Worm (Caenorhabditis elegans): ENCODE measurements around the gene R10E11.9.

The R10E11.9 gene

ce11 chrIII:9825073-9825828 lies 31.8 kb upstream of the R10E11.9 start, which contains the start of gene ZK632.9:
ZK632.9 (minus strand) TSS chrIII:9825432.
- no peak for TF ChIP-seq sptf-1 (tag; optimal IDR thresholded peaks at IDR 0.05)
- TF ChIP-seq blmp-1 (tag; optimal IDR thresholded peaks at IDR 0.05), result no peak
- TF ChIP-seq nhr-12 (tag; optimal IDR thresholded peaks at IDR 0.05), result no peak
- no peak for TF ChIP-seq ztf-11 (tag; optimal IDR thresholded peaks at IDR 0.05)
- TF ChIP-seq elt-3 (tag; optimal IDR thresholded peaks at IDR 0.05), result no peak
- TF ChIP-seq bed-3 (GFP tag; optimal IDR thresholded peaks at IDR 0.05), result no peak
- no peak for TF ChIP-seq sem-2 (GFP tag; optimal IDR thresholded peaks at IDR 0.05)
- no peak for TF ChIP-seq ceh-43 (GFP tag; optimal IDR thresholded peaks at IDR 0.05)
- no peak for TF ChIP-seq M03D4.4 (tag; optimal IDR thresholded peaks at IDR 0.05)
- TF ChIP-seq snpc-4 (tag; optimal IDR thresholded peaks at IDR 0.05), result no peak
- TF ChIP-seq ces-1 (GFP tag; optimal IDR thresholded peaks at IDR 0.05), result no peak
- TF ChIP-seq pha-4 (tag; optimal IDR thresholded peaks at IDR 0.05), result no peak
- no peak for TF ChIP-seq hlh-1 (tag; optimal IDR thresholded peaks at IDR 0.05)
- TF ChIP-seq unc-39 (tag; optimal IDR thresholded peaks at IDR 0.05), result no peak

- TF ChIP-seq unc-39 (tag; optimal IDR thresholded peaks at IDR 0.05) (no peak), ceh-43 (GFP tag; optimal IDR thresholded peaks at IDR 0.05) (no peak), tbx-8 (GFP tag; optimal IDR thresholded peaks at IDR 0.05) (no peak), nhr-28 (tag; optimal IDR thresholded peaks at IDR 0.05) (no peak), ceh-83 (GFP tag; optimal IDR thresholded peaks at IDR 0.05) (no peak), flh-1 (GFP tag; optimal IDR thresholded peaks at IDR 0.05) (no peak), snpc-4 (tag; optimal IDR thresholded peaks at IDR 0.05) (no peak), pha-4 (tag; optimal IDR thresholded peaks at IDR 0.05) (no peak)
Observed at ce11 chrIII:9824330-9824934, 31.0 kb upstream of the R10E11.9 start, which contains the start of gene lin-52. lin-52 (minus strand) TSS chrIII:9824750.

- no peak for TF ChIP-seq ceh-43 (GFP tag; optimal IDR thresholded peaks at IDR 0.05)
- TF ChIP-seq cnd-1 (tag; optimal IDR thresholded peaks at IDR 0.05), result no peak
- TF ChIP-seq unc-120 (tag; optimal IDR thresholded peaks at IDR 0.05; ENCODE audit: poor library complexity, severe bottlenecking), result no peak
- no peak for TF ChIP-seq ces-1 (GFP tag; optimal IDR thresholded peaks at IDR 0.05)
- no peak for TF ChIP-seq unc-39 (tag; optimal IDR thresholded peaks at IDR 0.05)
- no peak for TF ChIP-seq snpc-4 (tag; optimal IDR thresholded peaks at IDR 0.05)
- no peak for TF ChIP-seq hlh-1 (tag; optimal IDR thresholded peaks at IDR 0.05)
- no peak for TF ChIP-seq lsy-2 (tag; optimal IDR thresholded peaks at IDR 0.05)
- TF ChIP-seq lin-32 (GFP tag; optimal IDR thresholded peaks at IDR 0.05), result no peak
- TF ChIP-seq sptf-1 (tag; optimal IDR thresholded peaks at IDR 0.05), result no peak
- TF ChIP-seq lin-13 (tag; optimal IDR thresholded peaks at IDR 0.05), result no peak
- no peak for TF ChIP-seq nhr-2 (tag; optimal IDR thresholded peaks at IDR 0.05)
- no peak for TF ChIP-seq zip-8 (tag; optimal IDR thresholded peaks at IDR 0.05)
- TF ChIP-seq flh-1 (GFP tag; optimal IDR thresholded peaks at IDR 0.05), result no peak
- TF ChIP-seq ham-2 (GFP tag; optimal IDR thresholded peaks at IDR 0.05), result no peak
- TF ChIP-seq blmp-1 (tag; optimal IDR thresholded peaks at IDR 0.05), result no peak
- no peak for TF ChIP-seq elt-3 (tag; optimal IDR thresholded peaks at IDR 0.05)
- TF ChIP-seq mab-5 (tag; optimal IDR thresholded peaks at IDR 0.05), result no peak
- TF ChIP-seq sem-2 (GFP tag; optimal IDR thresholded peaks at IDR 0.05), result no peak
- no peak for TF ChIP-seq ztf-11 (tag; optimal IDR thresholded peaks at IDR 0.05)
Observed at ce11 chrIII:9823748-9824147, 30.3 kb upstream of the R10E11.9 start.

- TF ChIP-seq unc-120 (tag; optimal IDR thresholded peaks at IDR 0.05; ENCODE audit: poor library complexity, severe bottlenecking) (no peak), mab-5 (tag; optimal IDR thresholded peaks at IDR 0.05) (no peak)
Observed at ce11 chrIII:9822942-9823341, 29.5 kb upstream of the R10E11.9 start, which contains the start of gene arl-5. arl-5 (plus strand) TSS chrIII:9823242.

- no peak for TF ChIP-seq ces-1 (GFP tag; optimal IDR thresholded peaks at IDR 0.05)
- TF ChIP-seq nhr-237 (tag; optimal IDR thresholded peaks at IDR 0.05), result no peak
- no peak for TF ChIP-seq nhr-12 (tag; optimal IDR thresholded peaks at IDR 0.05)
- TF ChIP-seq pha-4 (tag; optimal IDR thresholded peaks at IDR 0.05), result peak; percentile 23
- TF ChIP-seq flh-1 (GFP tag; optimal IDR thresholded peaks at IDR 0.05), result no peak
- no peak for TF ChIP-seq lin-32 (GFP tag; optimal IDR thresholded peaks at IDR 0.05)
- TF ChIP-seq cnd-1 (tag; optimal IDR thresholded peaks at IDR 0.05), result peak; percentile 46
- no peak for TF ChIP-seq bed-3 (GFP tag; optimal IDR thresholded peaks at IDR 0.05)
- TF ChIP-seq hlh-1 (tag; optimal IDR thresholded peaks at IDR 0.05), result no peak
- peak; percentile 4 for TF ChIP-seq lsy-2 (tag; optimal IDR thresholded peaks at IDR 0.05)
- no peak for TF ChIP-seq mls-2 (tag; optimal IDR thresholded peaks at IDR 0.05)
- peak; percentile 37 for TF ChIP-seq sptf-1 (tag; optimal IDR thresholded peaks at IDR 0.05)
- no peak for TF ChIP-seq elt-1 (tag; optimal IDR thresholded peaks at IDR 0.05; ENCODE audit: borderline replicate concordance, insufficient read depth)
- peak; percentile 49 for TF ChIP-seq mep-1 (tag; optimal IDR thresholded peaks at IDR 0.05)
- TF ChIP-seq ceh-43 (GFP tag; optimal IDR thresholded peaks at IDR 0.05), result no peak
- no peak for TF ChIP-seq zip-8 (tag; optimal IDR thresholded peaks at IDR 0.05)
- no peak for TF ChIP-seq ztf-11 (tag; optimal IDR thresholded peaks at IDR 0.05)
- TF ChIP-seq lin-13 (tag; optimal IDR thresholded peaks at IDR 0.05), result peak; percentile 14
- no peak for TF ChIP-seq mab-5 (tag; optimal IDR thresholded peaks at IDR 0.05)
- no peak for TF ChIP-seq drap-1 (GFP tag; optimal IDR thresholded peaks at IDR 0.05)
- no peak for TF ChIP-seq snpc-4 (tag; optimal IDR thresholded peaks at IDR 0.05)
- TF ChIP-seq ham-2 (GFP tag; optimal IDR thresholded peaks at IDR 0.05), result no peak
- TF ChIP-seq ceh-83 (GFP tag; optimal IDR thresholded peaks at IDR 0.05), result no peak
Observed at ce11 chrIII:9818763-9819162, 25.3 kb upstream of the R10E11.9 start, which contains the start of gene panl-3. panl-3 (plus strand) TSS chrIII:9819056.
